Worm (Caenorhabditis elegans) whole organism, late embryonic: ENCODE data around the gene srt-55.

Experiments
- K02D7.2 ChIP-seq: sonication (generic microtip); optimal IDR thresholded peaks from 2 replicates; lab custom pipeline; 2017; ENCODE audit warnings: mild to moderate bottlenecking, missing genetic modification characterization, missing compliant biosample characterization
- ama-1 ChIP-seq: fragments of 150-350 bp; optimal IDR thresholded peaks from 2 replicates; lab custom pipeline; 2014
- ets-4 ChIP-seq: sonication (generic microtip); optimal IDR thresholded peaks from 2 replicates; lab custom pipeline; 2016; ENCODE audit warnings: missing genetic modification characterization, missing compliant biosample characterization

DNA sequence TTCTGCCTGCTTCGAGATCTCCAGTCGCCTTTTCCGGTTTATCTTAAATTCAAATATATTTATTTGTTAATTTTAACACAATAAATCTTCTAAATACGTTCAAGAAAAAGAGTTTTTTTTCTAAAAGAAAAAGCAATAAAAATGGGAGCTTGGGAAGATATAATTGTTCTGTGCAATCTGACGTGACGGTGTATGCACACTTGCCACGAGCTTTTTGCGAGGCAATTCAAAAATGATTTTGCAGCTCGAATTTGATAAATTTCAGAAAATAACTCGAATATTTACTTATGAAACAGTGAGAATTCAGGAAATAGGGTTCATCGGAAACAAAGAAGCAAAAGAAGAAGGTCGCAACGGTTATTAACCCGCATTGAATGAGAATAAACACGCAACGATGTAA is 13.2 kb downstream of the srt-55 start:
- TF ChIP-seq ets-4 (tag; lab: Kevin White, UChicago) (no peak), K02D7.2 (tag; lab: Kevin White, UChicago) (no peak), ama-1 (lab: Kevin White, UChicago) (no peak)
